Fruit fly (Drosophila melanogaster): ENCODE data around the gene Wdr82.
A peak's percentile ranks its signal among the peaks of the same experiment; 100 is the strongest.

Wdr82 gene

DNA sequence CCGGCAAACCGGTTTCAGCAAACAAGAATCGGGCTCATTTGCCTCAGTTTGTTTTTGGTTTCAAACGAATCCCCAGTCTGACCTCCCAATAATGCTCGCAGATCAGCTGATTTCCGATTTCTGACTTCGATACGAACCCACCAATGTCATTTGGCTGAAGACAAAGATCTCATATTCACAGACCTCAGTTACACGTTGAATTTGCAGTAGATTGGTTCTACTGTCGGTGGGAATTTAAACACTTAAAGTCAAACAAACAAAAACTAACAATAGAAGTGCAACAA is 47.0 kb upstream of the Wdr82 start, which contains the start of gene CG14275:
Gene CG14275 (plus strand): TSS at position 185 of the 284 bp plus-strand sequence.
- TF ChIP-seq Dif (GFP tag; optimal IDR thresholded peaks at IDR 0.05; ENCODE audit: partially characterized antibody) (no peak), dl (GFP tag; optimal IDR thresholded peaks at IDR 0.05; ENCODE audit: insufficient read depth in 1 of 2, partially characterized antibody in 2 of 2) (no peak), br (GFP tag; optimal IDR thresholded peaks at IDR 0.05) (no peak), lola (GFP tag; optimal IDR thresholded peaks at IDR 0.05) (no peak), h (GFP tag; optimal IDR thresholded peaks at IDR 0.05) (no peak), Sp1 (GFP tag; optimal IDR thresholded peaks at IDR 0.05) (no peak), Rel (GFP tag; optimal IDR thresholded peaks at IDR 0.05) (no peak), Rel (tag; optimal IDR thresholded peaks at IDR 0.05) (no peak), CG9705 (GFP tag; optimal IDR thresholded peaks at IDR 0.05) (no peak), ey (GFP tag; optimal IDR thresholded peaks at IDR 0.05) (no peak), Myc (optimal IDR thresholded peaks at IDR 0.05) (no peak)

DNA sequence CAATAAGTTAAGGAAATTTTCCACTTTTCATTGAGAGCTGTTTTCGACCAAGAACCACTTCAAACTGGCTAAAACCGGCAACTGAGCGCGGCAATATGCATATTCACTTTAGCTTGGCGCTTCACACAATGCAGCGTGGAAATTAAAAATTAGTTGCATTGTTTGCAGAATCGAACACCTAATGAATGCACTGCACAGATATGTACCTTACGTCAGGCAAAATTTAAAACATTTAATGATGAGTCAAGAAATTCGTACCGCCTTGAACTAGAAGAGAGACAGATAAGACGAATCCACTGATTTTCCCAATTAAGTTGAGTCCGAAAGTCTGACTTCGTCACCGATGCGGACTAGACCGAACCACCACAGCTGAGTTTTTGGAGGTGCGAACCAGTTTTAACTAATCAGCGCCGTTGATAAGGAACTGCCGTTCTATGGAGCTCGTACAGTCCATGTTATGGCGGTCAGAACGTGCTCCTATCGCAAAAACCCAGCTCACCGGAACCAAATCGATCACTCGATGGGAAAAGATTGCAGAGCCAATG is 46.4 kb upstream of the Wdr82 start:
- no peak for TF ChIP-seq Hnf4 (GFP tag; optimal IDR thresholded peaks at IDR 0.05)
- no peak for TF ChIP-seq CG9705 (GFP tag; optimal IDR thresholded peaks at IDR 0.05)
- TF ChIP-seq tai (GFP tag; optimal IDR thresholded peaks at IDR 0.05) = no peak
- TF ChIP-seq psq (GFP tag; optimal IDR thresholded peaks at IDR 0.05) = no peak
- TF ChIP-seq Abd-B (GFP tag; optimal IDR thresholded peaks at IDR 0.05) = no peak
- no peak for TF ChIP-seq fru (GFP tag; optimal IDR thresholded peaks at IDR 0.05)
- no peak for TF ChIP-seq sage (GFP tag; optimal IDR thresholded peaks at IDR 0.05)
- no peak for TF ChIP-seq Mio (GFP tag; optimal IDR thresholded peaks at IDR 0.05)
- TF ChIP-seq lola (GFP tag; optimal IDR thresholded peaks at IDR 0.05) = no peak
- no peak for TF ChIP-seq dl (GFP tag; optimal IDR thresholded peaks at IDR 0.05; ENCODE audit: insufficient read depth in 1 of 2, partially characterized antibody in 2 of 2)
- TF ChIP-seq Jra (GFP tag; optimal IDR thresholded peaks at IDR 0.05) = no peak
- no peak for TF ChIP-seq Dfd (GFP tag; optimal IDR thresholded peaks at IDR 0.05)
- TF ChIP-seq dmrt93B (GFP tag; optimal IDR thresholded peaks at IDR 0.05) = no peak
- TF ChIP-seq br (GFP tag; optimal IDR thresholded peaks at IDR 0.05) = no peak
- no peak for TF ChIP-seq jim (GFP tag; optimal IDR thresholded peaks at IDR 0.05)

DNA sequence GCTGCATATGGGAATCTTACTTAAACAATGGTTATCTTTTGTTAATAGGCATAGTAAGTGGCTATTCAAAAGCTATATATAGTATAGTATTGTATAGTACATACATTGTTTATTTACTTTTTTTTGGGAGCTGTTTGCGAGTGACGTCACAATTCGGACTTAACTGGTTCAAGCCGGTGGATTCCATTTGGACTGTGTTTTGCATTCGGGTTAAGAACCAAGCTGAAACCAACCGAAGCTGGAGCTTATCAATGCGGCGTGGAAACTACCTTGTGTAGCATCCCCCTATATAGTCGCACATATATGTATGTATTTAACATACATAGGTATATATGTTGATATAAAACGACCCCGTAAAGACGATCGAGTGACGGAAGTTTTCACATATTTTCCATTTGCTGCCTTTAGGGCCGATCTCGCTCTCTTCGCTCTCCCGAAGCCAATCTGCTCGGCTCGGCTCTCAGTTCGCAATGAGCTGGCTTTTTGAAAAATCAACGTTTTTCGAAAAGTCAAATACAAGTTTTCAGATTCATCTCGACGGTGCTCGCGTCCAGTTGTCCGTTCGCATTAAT is 45.6 kb upstream of the Wdr82 start:
- TF ChIP-seq tai (GFP tag; optimal IDR thresholded peaks at IDR 0.05) = no peak
- TF ChIP-seq ey (GFP tag; optimal IDR thresholded peaks at IDR 0.05) = no peak
- no peak for TF ChIP-seq Mio (GFP tag; optimal IDR thresholded peaks at IDR 0.05)
- TF ChIP-seq Dfd (GFP tag; optimal IDR thresholded peaks at IDR 0.05) = no peak
- no peak for TF ChIP-seq dmrt93B (GFP tag; optimal IDR thresholded peaks at IDR 0.05)
- TF ChIP-seq CG9705 (GFP tag; optimal IDR thresholded peaks at IDR 0.05) = no peak
- no peak for TF ChIP-seq jim (GFP tag; optimal IDR thresholded peaks at IDR 0.05)
- no peak for TF ChIP-seq Rel (GFP tag; optimal IDR thresholded peaks at IDR 0.05)
- TF ChIP-seq Rel (tag; optimal IDR thresholded peaks at IDR 0.05) = no peak
- no peak for TF ChIP-seq dl (GFP tag; optimal IDR thresholded peaks at IDR 0.05; ENCODE audit: insufficient read depth in 1 of 2, partially characterized antibody in 2 of 2)
- TF ChIP-seq fru (GFP tag; optimal IDR thresholded peaks at IDR 0.05) = no peak
- TF ChIP-seq brk (GFP tag; optimal IDR thresholded peaks at IDR 0.05) = no peak
- no peak for TF ChIP-seq OdsH (GFP tag; optimal IDR thresholded peaks at IDR 0.05)
- TF ChIP-seq Hnf4 (GFP tag; optimal IDR thresholded peaks at IDR 0.05) = no peak

DNA sequence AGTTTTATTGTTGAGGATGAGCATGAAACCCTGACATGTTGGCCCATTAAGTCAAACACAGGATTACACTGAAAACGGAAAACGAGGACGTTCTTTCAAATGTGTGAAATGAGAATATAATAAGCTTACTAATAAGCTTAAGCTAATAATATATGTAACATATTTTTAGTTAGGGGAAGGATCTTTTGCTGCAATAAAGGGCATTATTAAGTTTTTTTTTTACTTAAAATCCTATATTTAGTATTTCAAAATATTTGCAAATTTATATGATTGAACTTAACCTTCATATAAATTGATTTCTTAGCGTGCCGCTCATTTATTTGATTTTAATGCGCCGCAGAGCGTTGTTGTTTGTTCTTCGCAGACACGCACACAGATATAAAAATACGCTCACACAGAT is 41.1 kb upstream of the Wdr82 start:
- no peak for TF ChIP-seq Hr83 (GFP tag; optimal IDR thresholded peaks at IDR 0.05; ENCODE audit: poor library complexity, severe bottlenecking)
- no peak for TF ChIP-seq brk (GFP tag; optimal IDR thresholded peaks at IDR 0.05)
- no peak for TF ChIP-seq Dfd (GFP tag; optimal IDR thresholded peaks at IDR 0.05)
- TF ChIP-seq dmrt93B (GFP tag; optimal IDR thresholded peaks at IDR 0.05) = no peak
- TF ChIP-seq dl (GFP tag; optimal IDR thresholded peaks at IDR 0.05; ENCODE audit: insufficient read depth in 1 of 2, partially characterized antibody in 2 of 2) = no peak
- TF ChIP-seq GATAd (GFP tag; optimal IDR thresholded peaks at IDR 0.05) = no peak
- TF ChIP-seq OdsH (GFP tag; optimal IDR thresholded peaks at IDR 0.05) = no peak
- no peak for TF ChIP-seq Hnf4 (GFP tag; optimal IDR thresholded peaks at IDR 0.05)
- TF ChIP-seq Jra (GFP tag; optimal IDR thresholded peaks at IDR 0.05) = no peak
- TF ChIP-seq h (GFP tag; optimal IDR thresholded peaks at IDR 0.05) = no peak
- no peak for TF ChIP-seq psq (GFP tag; optimal IDR thresholded peaks at IDR 0.05)

DNA sequence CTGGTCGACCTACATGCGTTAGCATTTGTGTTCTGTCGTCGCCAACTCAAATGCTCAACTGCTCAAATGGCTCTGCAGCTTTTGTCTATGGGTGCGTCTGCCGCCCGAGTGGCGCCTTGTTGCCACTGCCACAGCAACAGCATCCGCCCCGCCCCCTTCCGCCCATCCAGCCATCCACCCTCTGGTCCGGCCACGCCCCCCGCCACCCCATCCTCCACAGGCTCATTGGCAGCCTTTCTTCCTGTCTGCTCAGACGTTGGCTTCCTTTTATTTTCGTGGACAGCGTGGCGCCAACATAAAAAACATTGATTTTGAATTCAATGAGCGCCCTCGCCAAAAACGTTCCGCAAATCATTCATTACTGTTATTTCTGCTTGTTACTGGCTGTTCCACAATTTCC is 40.6 kb upstream of the Wdr82 start:
- TF ChIP-seq Dfd (GFP tag; optimal IDR thresholded peaks at IDR 0.05) (peak; percentile 97), Dif (GFP tag; optimal IDR thresholded peaks at IDR 0.05; ENCODE audit: partially characterized antibody) (no peak)

DNA sequence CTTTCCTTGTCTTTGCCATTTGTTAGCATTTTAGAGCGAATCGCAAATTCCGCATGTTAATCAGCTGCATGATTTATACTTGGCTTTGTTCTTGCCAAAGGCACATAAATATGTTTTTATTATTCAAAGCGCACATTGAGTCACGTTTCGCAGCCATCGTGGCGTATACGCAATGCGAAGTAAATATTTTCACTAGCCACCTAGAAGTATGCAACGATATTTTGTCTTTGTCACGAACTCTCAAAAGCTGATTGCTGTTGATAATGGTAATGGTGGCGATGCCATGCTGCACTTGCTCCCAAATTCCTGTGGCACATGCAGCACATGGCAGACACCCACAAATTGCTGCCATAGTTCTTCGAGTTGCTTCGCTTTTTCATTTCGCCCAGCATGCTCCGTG is 39.6 kb upstream of the Wdr82 start:
- TF ChIP-seq Dif (GFP tag; optimal IDR thresholded peaks at IDR 0.05; ENCODE audit: partially characterized antibody) (peak; percentile 76), brk (GFP tag; optimal IDR thresholded peaks at IDR 0.05) (no peak), Myc (optimal IDR thresholded peaks at IDR 0.05) (peak; percentile 2)
